Worm (Caenorhabditis elegans): ENCODE data around the gene R05F9.11.

The R05F9.11 gene

ce11 chrII:4914214-4914613, at the start of gene R05F9.11:
TSS of gene R05F9.11 (minus strand) at chrII:4914218.
- no peak for TF ChIP-seq ham-2 (GFP tag; optimal IDR thresholded peaks at IDR 0.05)
- TF ChIP-seq ceh-39 (tag; optimal IDR thresholded peaks at IDR 0.05), result no peak
- no peak for TF ChIP-seq M03D4.4 (tag; optimal IDR thresholded peaks at IDR 0.05)
- no peak for TF ChIP-seq zip-8 (tag; optimal IDR thresholded peaks at IDR 0.05)
- TF ChIP-seq tbx-8 (GFP tag; optimal IDR thresholded peaks at IDR 0.05), result no peak
- TF ChIP-seq ztf-11 (tag; optimal IDR thresholded peaks at IDR 0.05), result no peak

- no peak for TF ChIP-seq nhr-12 (tag; optimal IDR thresholded peaks at IDR 0.05)
- no peak for TF ChIP-seq lsy-2 (tag; optimal IDR thresholded peaks at IDR 0.05)
- no peak for TF ChIP-seq snpc-4 (tag; optimal IDR thresholded peaks at IDR 0.05)
- TF ChIP-seq nhr-2 (tag; optimal IDR thresholded peaks at IDR 0.05), result no peak
- TF ChIP-seq mab-5 (tag; optimal IDR thresholded peaks at IDR 0.05), result no peak
- TF ChIP-seq elt-3 (tag; optimal IDR thresholded peaks at IDR 0.05), result no peak
- TF ChIP-seq unc-39 (tag; optimal IDR thresholded peaks at IDR 0.05), result no peak
- no peak for TF ChIP-seq sem-2 (GFP tag; optimal IDR thresholded peaks at IDR 0.05)
- TF ChIP-seq bed-3 (GFP tag; optimal IDR thresholded peaks at IDR 0.05), result no peak
- no peak for TF ChIP-seq tbx-8 (GFP tag; optimal IDR thresholded peaks at IDR 0.05)
- TF ChIP-seq ceh-83 (GFP tag; optimal IDR thresholded peaks at IDR 0.05), result no peak
- TF ChIP-seq lin-13 (tag; optimal IDR thresholded peaks at IDR 0.05), result no peak
- TF ChIP-seq pha-4 (tag; optimal IDR thresholded peaks at IDR 0.05), result no peak
- TF ChIP-seq nhr-28 (tag; optimal IDR thresholded peaks at IDR 0.05), result no peak
- TF ChIP-seq flh-1 (GFP tag; optimal IDR thresholded peaks at IDR 0.05), result no peak
- TF ChIP-seq sptf-1 (tag; optimal IDR thresholded peaks at IDR 0.05), result no peak
- TF ChIP-seq ces-1 (GFP tag; optimal IDR thresholded peaks at IDR 0.05), result no peak
- TF ChIP-seq drap-1 (GFP tag; optimal IDR thresholded peaks at IDR 0.05), result no peak
- TF ChIP-seq hlh-1 (tag; optimal IDR thresholded peaks at IDR 0.05), result no peak
- TF ChIP-seq elt-1 (tag; optimal IDR thresholded peaks at IDR 0.05; ENCODE audit: borderline replicate concordance, insufficient read depth), result no peak
Observed at ce11 chrII:4960690-4961089, 46.7 kb upstream of the R05F9.11 start.

ce11 chrII:4959719-4960118, 45.7 kb upstream of the R05F9.11 start, which contains the start of gene ulp-2:
TSS of gene ulp-2 (minus strand) at chrII:4959876.
- TF ChIP-seq hlh-1 (tag; optimal IDR thresholded peaks at IDR 0.05) (peak; percentile 6), tbx-8 (GFP tag; optimal IDR thresholded peaks at IDR 0.05) (no peak)

- no peak for TF ChIP-seq ham-2 (GFP tag; optimal IDR thresholded peaks at IDR 0.05)
- peak; percentile 27 for TF ChIP-seq sptf-1 (tag; optimal IDR thresholded peaks at IDR 0.05)
- TF ChIP-seq hlh-1 (tag; optimal IDR thresholded peaks at IDR 0.05), result peak; percentile 26
- peak; percentile 24 for TF ChIP-seq lin-13 (tag; optimal IDR thresholded peaks at IDR 0.05)
- TF ChIP-seq pha-4 (tag; optimal IDR thresholded peaks at IDR 0.05), result peak; percentile 19
- peak; percentile 72 for TF ChIP-seq nhr-237 (tag; optimal IDR thresholded peaks at IDR 0.05)
- TF ChIP-seq mep-1 (tag; optimal IDR thresholded peaks at IDR 0.05), result peak; percentile 82
- TF ChIP-seq nhr-12 (tag; optimal IDR thresholded peaks at IDR 0.05), result no peak
- TF ChIP-seq ceh-83 (GFP tag; optimal IDR thresholded peaks at IDR 0.05), result no peak
- no peak for TF ChIP-seq lin-32 (GFP tag; optimal IDR thresholded peaks at IDR 0.05)
- peak; percentile 62 for TF ChIP-seq lsy-2 (tag; optimal IDR thresholded peaks at IDR 0.05)
Observed at ce11 chrII:4955353-4955752, 41.3 kb upstream of the R05F9.11 start, which contains the start of gene pbs-3. TSS of gene pbs-3 (minus strand) at chrII:4955427.

- TF ChIP-seq flh-1 (GFP tag; optimal IDR thresholded peaks at IDR 0.05) (no peak), pha-4 (tag; optimal IDR thresholded peaks at IDR 0.05) (no peak), lsy-2 (tag; optimal IDR thresholded peaks at IDR 0.05) (no peak), nhr-12 (tag; optimal IDR thresholded peaks at IDR 0.05) (no peak), ham-2 (GFP tag; optimal IDR thresholded peaks at IDR 0.05) (no peak), ztf-11 (tag; optimal IDR thresholded peaks at IDR 0.05) (no peak), unc-62 (GFP tag; optimal IDR thresholded peaks at IDR 0.05) (no peak), mls-2 (tag; optimal IDR thresholded peaks at IDR 0.05) (no peak), hlh-1 (tag; optimal IDR thresholded peaks at IDR 0.05) (no peak), drap-1 (GFP tag; optimal IDR thresholded peaks at IDR 0.05) (no peak)
Observed at ce11 chrII:4954099-4954959, 40.3 kb upstream of the R05F9.11 start.
